Worm (Caenorhabditis elegans): Measurements from ENCODE around the gene F59F4.3.

- TF ChIP-seq ztf-11 (tag; optimal IDR thresholded peaks at IDR 0.05), result no peak
- TF ChIP-seq snpc-4 (tag; optimal IDR thresholded peaks at IDR 0.05), result no peak
- no peak for TF ChIP-seq flh-1 (GFP tag; optimal IDR thresholded peaks at IDR 0.05)
- no peak for TF ChIP-seq nhr-237 (tag; optimal IDR thresholded peaks at IDR 0.05)
- no peak for TF ChIP-seq mab-5 (tag; optimal IDR thresholded peaks at IDR 0.05)
- TF ChIP-seq mep-1 (tag; optimal IDR thresholded peaks at IDR 0.05), result no peak
These were observed 37.1 kb upstream of the F59F4.3 start for ce11 chrX:15884478-15884877.

Data from whole organism, mixed stage, embryonic.